Worm (Caenorhabditis elegans): ENCODE data around the gene ZK632.2.

DNA sequence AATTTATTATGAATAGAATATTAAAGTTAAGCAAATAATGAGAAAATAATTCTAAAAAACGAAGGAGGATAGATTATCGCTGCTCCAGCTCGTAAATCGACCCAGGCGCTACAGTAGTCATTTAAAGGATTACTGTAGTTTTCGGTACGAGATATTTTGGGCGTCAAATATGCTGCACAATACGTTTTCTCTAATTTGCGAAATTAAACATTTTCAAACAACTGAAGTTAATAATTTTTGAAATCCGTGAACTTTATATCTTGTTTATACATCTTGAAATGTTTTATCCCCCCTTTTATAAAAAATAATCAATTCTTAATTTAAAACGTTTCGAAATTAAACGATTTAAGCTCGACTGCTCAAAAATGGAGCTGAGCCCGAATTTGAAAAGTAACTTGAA lies 47.2 kb downstream of the ZK632.2 start, which contains the start of gene K11H3.2:
- TF ChIP-seq med-1 (GFP tag; optimal IDR thresholded peaks at IDR 0.05; ENCODE audit: insufficient read depth) = no peak
- no peak for TF ChIP-seq tab-1 (GFP tag; IDR thresholded peaks at IDR 0.05)
- no peak for TF ChIP-seq ref-1 (GFP tag; conservative IDR thresholded peaks at IDR 0.05)
- TF ChIP-seq cog-1 (tag; optimal IDR thresholded peaks at IDR 0.05) = no peak
- TF ChIP-seq ztf-29 (GFP tag; IDR thresholded peaks at IDR 0.05) = no peak
- no peak for TF ChIP-seq ztf-23 (GFP tag; IDR thresholded peaks at IDR 0.05)
- no peak for TF ChIP-seq flt-1 (GFP tag; IDR thresholded peaks at IDR 0.05)

Measured in whole organism, midembryonic.